Worm (Caenorhabditis elegans): ENCODE measurements around the gene usp-33.

DNA sequence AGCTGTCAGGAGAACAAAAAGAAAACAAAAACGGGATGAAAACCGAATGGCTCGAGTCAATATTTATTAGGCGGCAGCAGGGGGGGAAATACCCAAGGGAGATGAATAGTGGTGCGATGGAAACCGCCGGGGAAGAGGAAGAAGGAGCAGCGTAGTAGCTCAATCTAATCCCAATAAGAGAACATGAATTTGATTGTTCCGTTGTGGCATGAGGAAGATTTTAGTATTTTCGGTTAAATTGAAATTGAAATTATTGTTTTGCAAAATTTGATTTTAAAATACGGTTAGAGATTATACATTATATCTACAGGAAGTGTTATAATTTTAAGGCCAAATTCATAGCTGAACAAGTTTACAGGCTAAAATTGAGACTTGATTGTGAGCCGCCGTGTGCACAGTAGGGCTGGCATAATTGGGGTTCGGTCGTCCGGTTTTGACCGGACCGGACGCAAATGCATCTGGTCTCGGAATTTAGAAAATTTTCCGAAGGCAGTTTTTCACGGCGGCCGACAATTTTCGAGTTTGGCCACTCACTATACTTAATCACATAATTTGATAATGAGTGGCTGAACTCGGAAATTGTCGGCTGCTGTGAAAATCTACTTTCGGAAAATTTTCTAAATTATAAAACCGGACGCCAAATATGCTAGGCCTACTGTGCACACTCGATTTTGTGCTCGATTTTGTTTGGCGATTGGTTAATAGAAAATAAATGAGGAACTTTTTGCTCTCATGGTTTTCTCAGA, 39.0 kb upstream of the usp-33 start:
- TF ChIP-seq nhr-237 (tag; optimal IDR thresholded peaks at IDR 0.05), result no peak
- TF ChIP-seq nhr-77 (tag; optimal IDR thresholded peaks at IDR 0.05), result no peak
- no peak for TF ChIP-seq lin-13 (GFP tag; optimal IDR thresholded peaks at IDR 0.05)
- TF ChIP-seq ceh-82 (tag; optimal IDR thresholded peaks at IDR 0.05), result no peak
